Worm (Caenorhabditis elegans) whole organism, mixed stage, embryonic: ENCODE data around the gene acsd-1.

ENCODE experiments used
- blmp-1 ChIP-seq: fragments of 150-350 bp; optimal IDR thresholded peaks from 2 replicates; lab custom pipeline; 2014; ENCODE audit warnings: missing biosample characterization, missing genetic modification characterization
- ceh-39 ChIP-seq: fragments of 150-350 bp; optimal IDR thresholded peaks from 2 replicates; lab custom pipeline; 2014; ENCODE audit warnings: missing biosample characterization, missing genetic modification characterization
- ceh-83 ChIP-seq: fragments of 200-800 bp; sonication (Bioruptor generic); optimal IDR thresholded peaks from 2 replicates; lab custom pipeline; 2018; ENCODE audit warnings: mild to moderate bottlenecking, missing genetic modification characterization, missing compliant biosample characterization
- ces-1 ChIP-seq: fragments of 150-350 bp; optimal IDR thresholded peaks from 2 replicates; lab custom pipeline; 2014; ENCODE audit warnings: missing biosample characterization, missing genetic modification reagents, missing genetic modification characterization
- drap-1 ChIP-seq: fragments of 200-800 bp; sonication (Bioruptor generic); optimal IDR thresholded peaks from 3 replicates; lab custom pipeline; 2018; ENCODE audit warnings: mild to moderate bottlenecking, missing genetic modification characterization, missing compliant biosample characterization
- elt-1 ChIP-seq: sonication (generic microtip); optimal IDR thresholded peaks from 2 replicates; lab custom pipeline; 2017; ENCODE audit warnings: missing genetic modification characterization, mild to moderate bottlenecking, missing compliant biosample characterization, antibody characterized with exemption, moderate library complexity, borderline replicate concordance; ENCODE audit not compliant: insufficient read depth
- elt-3 ChIP-seq: fragments of 150-350 bp; optimal IDR thresholded peaks from 2 replicates; lab custom pipeline; 2014; ENCODE audit warnings: missing biosample characterization, missing genetic modification characterization
- lin-13 ChIP-seq: fragments of 150-350 bp; optimal IDR thresholded peaks from 2 replicates; lab custom pipeline; 2014; ENCODE audit warnings: missing biosample characterization, missing genetic modification characterization
- lsy-2 ChIP-seq: fragments of 150-350 bp; optimal IDR thresholded peaks from 2 replicates; lab custom pipeline; 2014; ENCODE audit warnings: missing biosample characterization, missing genetic modification characterization
- mep-1 ChIP-seq: fragments of 150-350 bp; optimal IDR thresholded peaks from 2 replicates; lab custom pipeline; 2017; ENCODE audit warnings: missing biosample characterization, missing genetic modification reagents, missing genetic modification characterization, inconsistent platforms
- mls-2 ChIP-seq: sonication (generic microtip); optimal IDR thresholded peaks from 2 replicates; lab custom pipeline; 2016; ENCODE audit warnings: mild to moderate bottlenecking, missing genetic modification characterization, moderate library complexity, missing compliant biosample characterization
- nhr-28 ChIP-seq: fragments of 150-350 bp; optimal IDR thresholded peaks from 2 replicates; lab custom pipeline; 2014; ENCODE audit warnings: missing biosample characterization, missing genetic modification characterization
- nhr-76 ChIP-seq: sonication (generic microtip); optimal IDR thresholded peaks from 2 replicates; lab custom pipeline; 2017; ENCODE audit warnings: missing biosample characterization, missing genetic modification characterization
- unc-62 ChIP-seq: fragments of 150-350 bp; optimal IDR thresholded peaks from 2 replicates; lab custom pipeline; 2014; ENCODE audit warnings: missing biosample characterization, missing genetic modification reagents, missing genetic modification characterization

DNA sequence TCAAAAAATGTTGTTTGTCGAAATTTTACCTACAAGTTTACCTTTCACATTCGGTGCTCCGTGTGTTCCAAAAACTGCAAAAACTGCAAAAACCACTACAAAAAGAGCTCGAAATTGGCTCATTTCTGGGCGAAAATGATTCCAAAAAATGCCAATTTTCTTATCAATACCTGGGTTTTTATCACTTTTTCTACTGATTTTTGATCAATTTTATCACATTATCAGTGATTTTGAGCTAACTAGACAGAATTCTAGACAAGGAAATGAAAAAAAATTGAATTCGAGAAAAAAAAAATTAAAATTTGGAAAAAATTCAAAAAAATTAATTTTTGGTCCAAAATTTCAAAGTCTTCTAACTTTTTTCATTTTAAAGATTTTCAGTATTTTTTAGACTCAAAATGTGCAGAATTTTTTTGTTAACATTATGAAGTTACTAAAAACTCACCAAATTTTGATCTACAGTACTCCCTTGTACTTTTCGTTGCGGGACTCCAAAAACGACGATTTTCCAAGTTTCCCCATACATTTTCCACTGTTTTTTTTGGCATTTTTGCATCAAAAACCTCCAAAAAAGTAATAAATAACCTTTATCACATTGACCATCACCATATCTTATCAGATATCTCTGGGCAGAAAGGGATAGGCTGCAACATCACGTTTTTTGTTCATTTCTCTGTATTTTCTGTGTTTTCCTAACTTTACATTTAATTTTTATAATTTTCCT is at the start of gene acsd-1, which contains the start of gene F58B6.1:
- TF ChIP-seq drap-1 (GFP tag; lab: Kevin White, UChicago) (no peak), mls-2 (tag; lab: Kevin White, UChicago) (no peak), nhr-28 (tag; lab: Kevin White, UChicago) (no peak), nhr-76 (tag; lab: Kevin White, UChicago) (no peak), lin-13 (tag; lab: Kevin White, UChicago) (no peak), ceh-39 (tag; lab: Kevin White, UChicago) (no peak), ceh-83 (GFP tag; lab: Kevin White, UChicago) (no peak), elt-1 (tag; lab: Kevin White, UChicago) (no peak), mep-1 (tag; lab: Kevin White, UChicago) (no peak), unc-62 (GFP tag; lab: Kevin White, UChicago) (no peak), elt-3 (tag; lab: Kevin White, UChicago) (no peak), blmp-1 (no peak), lsy-2 (tag; lab: Kevin White, UChicago) (no peak), ces-1 (GFP tag; lab: Kevin White, UChicago) (no peak)
